Fruit fly (Drosophila melanogaster) whole organism, embryonic: ENCODE results near the gene Z600.

Experiments used
- Abd-B ChIP-seq: fragments of 200-800 bp; sonication (Bioruptor generic); optimal IDR thresholded peaks from 2 replicates; lab custom pipeline; 2018; ENCODE audit warnings: missing biosample characterization, mild to moderate bottlenecking, missing genetic modification characterization, moderate library complexity
- B-H1 ChIP-seq: fragments of 200-800 bp; sonication (Bioruptor generic); IDR thresholded peaks from 3 replicates; pipeline ENCODE4 v1.3.6; 2022; ENCODE audit warnings: missing biosample characterization, missing genetic modification characterization
- CG11398 ChIP-seq: fragments of 200-800 bp; sonication (Bioruptor generic); optimal IDR thresholded peaks from 2 replicates; lab custom pipeline; 2016; ENCODE audit warnings: missing biosample characterization, missing genetic modification characterization
- CG11695 ChIP-seq: fragments of 200-800 bp; sonication (Bioruptor generic); IDR thresholded peaks from 3 replicates; pipeline ENCODE4 v1.3.6; 2022; ENCODE audit warnings: missing biosample characterization, missing genetic modification characterization
- CG12219 ChIP-seq: fragments of 200-800 bp; sonication (Bioruptor generic); optimal IDR thresholded peaks from 3 replicates; lab custom pipeline; 2018; ENCODE audit warnings: missing biosample characterization, mild to moderate bottlenecking, missing genetic modification characterization
- CG12769 ChIP-seq: fragments of 200-800 bp; sonication (Bioruptor generic); optimal IDR thresholded peaks from 2 replicates; lab custom pipeline; 2019; ENCODE audit warnings: missing biosample characterization, mild to moderate bottlenecking, missing genetic modification characterization, moderate library complexity
- CG13424 ChIP-seq: fragments of 200-800 bp; sonication (Bioruptor generic); optimal IDR thresholded peaks from 2 replicates; lab custom pipeline; 2019; ENCODE audit warnings: missing biosample characterization, mild to moderate bottlenecking, missing genetic modification characterization, moderate library complexity
- CG14050 ChIP-seq: fragments of 200-800 bp; sonication (Bioruptor generic); IDR thresholded peaks from 3 replicates; pipeline ENCODE4 v1.3.6; 2022; ENCODE audit warnings: missing biosample characterization, missing genetic modification characterization
- CG17385 ChIP-seq: fragments of 200-800 bp; sonication (Bioruptor generic); optimal IDR thresholded peaks from 3 replicates; lab custom pipeline; 2018; ENCODE audit warnings: missing biosample characterization, mild to moderate bottlenecking, missing genetic modification characterization
- CG17829 ChIP-seq: fragments of 200-800 bp; optimal IDR thresholded peaks from 2 replicates; lab custom pipeline; 2019; ENCODE audit warnings: missing biosample characterization, mild to moderate bottlenecking, missing genetic modification characterization, moderate library complexity
- CG2875 ChIP-seq: fragments of 200-800 bp; sonication (Bioruptor generic); optimal IDR thresholded peaks from 2 replicates; lab custom pipeline; 2017; ENCODE audit warnings: missing biosample characterization, mild to moderate bottlenecking, missing genetic modification characterization, missing genetic modification reagents
- CG2889 ChIP-seq: fragments of 200-800 bp; sonication (Bioruptor generic); IDR thresholded peaks from 3 replicates; pipeline ENCODE4 v1.3.6; 2022; ENCODE audit warnings: missing biosample characterization, missing genetic modification characterization
- CG3726 ChIP-seq: fragments of 200-800 bp; sonication (Bioruptor generic); IDR thresholded peaks from 3 replicates; pipeline ENCODE4, ENCODE4 v1.3.6; 2022; ENCODE audit warnings: missing biosample characterization, missing genetic modification characterization
- CG3995 ChIP-seq: fragments of 200-800 bp; sonication (Bioruptor generic); optimal IDR thresholded peaks from 3 replicates; lab custom pipeline; 2016; ENCODE audit warnings: missing biosample characterization, missing genetic modification characterization
- CG42726 ChIP-seq: fragments of 200-800 bp; sonication (Bioruptor generic); IDR thresholded peaks from 2 replicates; pipeline ENCODE4 v1.3.6; 2022; ENCODE audit warnings: missing biosample characterization, missing genetic modification characterization; ENCODE audit not compliant: partially characterized antibody
- CG7839 ChIP-seq: fragments of 200-800 bp; sonication (Bioruptor generic); optimal IDR thresholded peaks from 3 replicates; lab custom pipeline; 2018; ENCODE audit warnings: missing biosample characterization, mild to moderate bottlenecking, missing genetic modification characterization, moderate library complexity
- CG7928 ChIP-seq: fragments of 200-800 bp; sonication (Bioruptor generic); optimal IDR thresholded peaks from 2 replicates; lab custom pipeline; 2017; ENCODE audit warnings: missing biosample characterization, mild to moderate bottlenecking, missing genetic modification characterization
- CG8089 ChIP-seq: fragments of 200-800 bp; sonication (Bioruptor generic); optimal IDR thresholded peaks from 3 replicates; lab custom pipeline; 2016; ENCODE audit warnings: missing biosample characterization, missing genetic modification characterization
- CG8765 ChIP-seq: fragments of 200-800 bp; sonication (Bioruptor generic); IDR thresholded peaks from 2 replicates; pipeline ENCODE4 v1.3.6; 2022; ENCODE audit warnings: missing biosample characterization, missing genetic modification characterization
- Drgx ChIP-seq: fragments of 200-800 bp; sonication (Bioruptor generic); IDR thresholded peaks from 2 replicates; pipeline ENCODE4 v1.3.6; 2022; ENCODE audit warnings: missing biosample characterization, missing genetic modification characterization
- E2f2 ChIP-seq: fragments of 200-800 bp; sonication (Bioruptor generic); IDR thresholded peaks from 2 replicates; pipeline ENCODE4 v1.3.6; 2022; ENCODE audit warnings: missing biosample characterization, missing genetic modification characterization
- HHEX ChIP-seq: fragments of 200-800 bp; sonication (Bioruptor generic); optimal IDR thresholded peaks from 3 replicates; lab custom pipeline; 2017; ENCODE audit warnings: missing biosample characterization, mild to moderate bottlenecking, missing genetic modification characterization, missing genetic modification reagents
- Kr ChIP-seq: fragments of 200-800 bp; sonication (Bioruptor generic); optimal IDR thresholded peaks from 2 replicates; lab custom pipeline; 2017; ENCODE audit warnings: missing biosample characterization, mild to moderate bottlenecking, missing genetic modification characterization
- NC2α ChIP-seq: fragments of 200-800 bp; sonication (Bioruptor generic); optimal IDR thresholded peaks from 2 replicates; lab custom pipeline; 2016; ENCODE audit warnings: missing biosample characterization, missing genetic modification characterization
- NfI ChIP-seq: fragments of 200-800 bp; sonication (Bioruptor generic); optimal IDR thresholded peaks from 3 replicates; lab custom pipeline; 2018; ENCODE audit warnings: missing biosample characterization, mild to moderate bottlenecking, missing genetic modification characterization, moderate library complexity
- Poxn ChIP-seq: fragments of 200-800 bp; sonication (Bioruptor generic); IDR thresholded peaks from 2 replicates; pipeline ENCODE4 v1.3.6; 2022; ENCODE audit warnings: missing biosample characterization, missing genetic modification characterization
- Side ChIP-seq: fragments of 200-800 bp; sonication (Bioruptor generic); optimal IDR thresholded peaks from 2 replicates; lab custom pipeline; 2016; ENCODE audit warnings: missing biosample characterization, missing genetic modification characterization
- Trl ChIP-seq, 3 experiments: fragments of >200 bp in 2 of 3; fragments of 200-800 bp in 1 of 3; sonication (Bioruptor generic) in 1 of 3; optimal IDR thresholded peaks; 2 replicates in 1 of 3; 3 replicates in 2 of 3; lab custom pipeline; 2016 to 2017; ENCODE audit warnings: missing biosample characterization in 1 of 3, missing genetic modification characterization in 1 of 3
- caup ChIP-seq: fragments of 200-800 bp; sonication (Bioruptor generic); optimal IDR thresholded peaks from 3 replicates; lab custom pipeline; 2017; ENCODE audit warnings: missing biosample characterization, mild to moderate bottlenecking, missing genetic modification characterization, moderate library complexity; ENCODE audit not compliant: severe bottlenecking
- chinmo ChIP-seq: fragments of 200-800 bp; sonication (Bioruptor generic); IDR thresholded peaks from 4 replicates; pipeline ENCODE4 v1.3.6; 2022; ENCODE audit warnings: missing biosample characterization, missing genetic modification characterization; ENCODE audit not compliant: partially characterized antibody
- ci ChIP-seq: fragments of 200-800 bp; sonication (Bioruptor generic); IDR thresholded peaks from 3 replicates; pipeline ENCODE4 v1.3.6; 2022; ENCODE audit warnings: missing biosample characterization, missing genetic modification characterization
- dan ChIP-seq: fragments of 200-800 bp; sonication (Bioruptor generic); IDR thresholded peaks from 2 replicates; pipeline ENCODE4 v1.3.6; 2022; ENCODE audit warnings: missing biosample characterization, missing genetic modification characterization
- dm ChIP-seq: fragments of 200-800 bp; sonication (Bioruptor generic); optimal IDR thresholded peaks from 3 replicates; lab custom pipeline; 2016; ENCODE audit warnings: missing biosample characterization, missing genetic modification characterization
- dpn ChIP-seq, 2 experiments: fragments of 200-800 bp; sonication (Bioruptor generic); optimal IDR thresholded peaks; 3 replicates each; lab custom pipeline; 2016; ENCODE audit warnings: missing biosample characterization in 2 of 2, missing genetic modification characterization in 2 of 2
- ewg ChIP-seq: fragments of 200-800 bp; sonication (Bioruptor generic); optimal IDR thresholded peaks from 3 replicates; lab custom pipeline; 2017; ENCODE audit warnings: mild to moderate bottlenecking, missing biosample characterization, missing genetic modification reagents, missing genetic modification characterization
- fu2 ChIP-seq: fragments of 200-800 bp; sonication (Bioruptor generic); optimal IDR thresholded peaks from 2 replicates; lab custom pipeline; 2016; ENCODE audit warnings: missing biosample characterization, missing genetic modification characterization
- ind ChIP-seq: fragments of 200-800 bp; sonication (Bioruptor generic); optimal IDR thresholded peaks from 3 replicates; lab custom pipeline; 2016; ENCODE audit warnings: missing biosample characterization, missing genetic modification characterization
- klu ChIP-seq: fragments of 200-800 bp; sonication (Bioruptor generic); IDR thresholded peaks from 2 replicates; pipeline ENCODE4 v1.3.6; 2022; ENCODE audit warnings: missing biosample characterization, missing genetic modification characterization
- phol ChIP-seq: fragments of 200-800 bp; sonication (Bioruptor generic); optimal IDR thresholded peaks from 3 replicates; lab custom pipeline; 2018; ENCODE audit warnings: missing biosample characterization, mild to moderate bottlenecking, missing genetic modification characterization, moderate library complexity
- ranshi ChIP-seq: fragments of 200-800 bp; sonication (Bioruptor generic); IDR thresholded peaks from 2 replicates; pipeline ENCODE4 v1.3.6; 2022; ENCODE audit warnings: missing biosample characterization, missing genetic modification characterization
- sc ChIP-seq, 3 experiments: fragments of >200 bp in 2 of 3; fragments of 200-800 bp in 1 of 3; sonication (Bioruptor generic) in 1 of 3; optimal IDR thresholded peaks; 2 replicates in 2 of 3; 3 replicates in 1 of 3; lab custom pipeline; 2017; ENCODE audit warnings: mild to moderate bottlenecking in 1 of 3, missing biosample characterization in 1 of 3, missing genetic modification characterization in 1 of 3, missing genetic modification reagents in 1 of 3
- sens ChIP-seq: fragments of 200-800 bp; sonication (Bioruptor generic); peaks from one replicate; lab custom pipeline; 2016; ENCODE audit warnings: missing biosample characterization, missing genetic modification characterization
- slbo ChIP-seq: fragments of 200-800 bp; sonication (Bioruptor generic); IDR thresholded peaks from 2 replicates; pipeline ENCODE4 v1.3.6; 2022; ENCODE audit warnings: missing biosample characterization, missing genetic modification characterization
- sr ChIP-seq: fragments of 200-800 bp; sonication (Bioruptor generic); IDR thresholded peaks from 3 replicates; pipeline ENCODE4 v1.3.6; 2022; ENCODE audit warnings: missing biosample characterization, missing genetic modification characterization
- tgo ChIP-seq: fragments of 200-800 bp; sonication (Bioruptor generic); IDR thresholded peaks from 3 replicates; pipeline ENCODE4 v1.3.6; 2022; ENCODE audit warnings: missing biosample characterization, missing genetic modification characterization
- usp ChIP-seq: fragments of >200 bp; optimal IDR thresholded peaks from 2 replicates; lab custom pipeline; 2017; ENCODE audit warnings: missing biosample characterization, missing genetic modification characterization
- wdn ChIP-seq: fragments of 200-800 bp; sonication (Bioruptor generic); IDR thresholded peaks from 2 replicates; pipeline ENCODE4 v1.3.6; 2022; ENCODE audit warnings: missing biosample characterization, missing genetic modification characterization
- yki ChIP-seq: fragments of >200 bp; optimal IDR thresholded peaks from 3 replicates; lab custom pipeline; 2018
- z ChIP-seq: fragments of 200-800 bp; sonication (Bioruptor generic); IDR thresholded peaks from 3 replicates; pipeline ENCODE4 v1.3.6; 2022; ENCODE audit warnings: missing biosample characterization, missing genetic modification characterization
- zfh2 ChIP-seq: fragments of 200-800 bp; sonication (Bioruptor generic); optimal IDR thresholded peaks from 2 replicates; lab custom pipeline; 2016; ENCODE audit warnings: missing biosample characterization, missing genetic modification characterization

Z600 gene

dm6 chr3L:15537916-15538581 lies 29.2 kb downstream of the Z600 start (continued):
- peak; percentile 64 for TF ChIP-seq ind (GFP tag; lab: Kevin White, UChicago)
- TF ChIP-seq CG14050 (GFP tag; lab: Robert Waterston, UW), result no peak
- no peak for TF ChIP-seq z (GFP tag; lab: Robert Waterston, UW)
- TF ChIP-seq CG17385 (GFP tag; lab: Kevin White, UChicago), result peak; percentile 63
- TF ChIP-seq Kr, result no peak
- peak; percentile 50 for TF ChIP-seq CG2875 (GFP tag; lab: Kevin White, UChicago)
- TF ChIP-seq slbo (GFP tag; lab: Robert Waterston, UW), result peak; percentile 57; the same call in 1 of the 2 replicates
- peak; percentile 0 for TF ChIP-seq CG12219 (GFP tag; lab: Kevin White, UChicago)
- TF ChIP-seq phol (tag; lab: Kevin White, UChicago), result peak; percentile 84
- TF ChIP-seq CG11695 (GFP tag; lab: Robert Waterston, UW), result peak; percentile 73; the same call in 2 of the 3 replicates
- no peak for TF ChIP-seq dan (GFP tag; lab: Robert Waterston, UW)
- no peak for TF ChIP-seq E2f2
- no peak for TF ChIP-seq Side (GFP tag; lab: Kevin White, UChicago)
- TF ChIP-seq usp (GFP tag; lab: Kevin White, UChicago), result no peak
- peak; percentile 76 for TF ChIP-seq CG17829 (tag; lab: Kevin White, UChicago)
- TF ChIP-seq CG3726 (GFP tag; lab: Robert Waterston, UW), result no peak
- TF ChIP-seq NfI (GFP tag; lab: Kevin White, UChicago), result peak; percentile 32
- peak; percentile 26 for TF ChIP-seq zfh2
- TF ChIP-seq sens (GFP tag; lab: Kevin White, UChicago), result peak; percentile 96
- no peak for TF ChIP-seq CG2889 (GFP tag; lab: Robert Waterston, UW)
- TF ChIP-seq fu2 (GFP tag; lab: Kevin White, UChicago), result peak; percentile 16
- TF ChIP-seq klu (GFP tag; lab: Robert Waterston, UW), result peak; percentile 44; the same call in 1 of the 2 replicates
- peak; percentile 12; the same call in 1 of the 2 replicates for TF ChIP-seq ranshi (GFP tag; lab: Robert Waterston, UW)
- TF ChIP-seq CG13424 (tag; lab: Kevin White, UChicago), result peak; percentile 71
- TF ChIP-seq chinmo (GFP tag; lab: Robert Waterston, UW), result 0 out of 4 replicates have a peak, but pooled peaks have one; percentile 42
- TF ChIP-seq Trl (optimal IDR thresholded peaks at IDR 0.05; lab: Kevin White, UChicago), result no peak
- TF ChIP-seq Trl (GFP tag; optimal IDR thresholded peaks at IDR 0.05; lab: Kevin White, UChicago), result peak; percentile 52
- TF ChIP-seq yki (lab: Kevin White, UChicago), result no peak
- TF ChIP-seq B-H1 (GFP tag; lab: Robert Waterston, UW), result no peak
- peak; percentile 1 for TF ChIP-seq CG11398
- TF ChIP-seq wdn (GFP tag; lab: Robert Waterston, UW), result no peak
- TF ChIP-seq CG7839 (tag; lab: Kevin White, UChicago), result peak; percentile 84
- no peak for TF ChIP-seq Poxn
- no peak for TF ChIP-seq sr
- TF ChIP-seq ci (GFP tag; lab: Robert Waterston, UW), result no peak
- TF ChIP-seq NC2α (GFP tag; lab: Kevin White, UChicago), result no peak
- TF ChIP-seq sc (optimal IDR thresholded peaks at IDR 0.05; lab: Kevin White, UChicago), result no peak
- TF ChIP-seq sc (GFP tag; optimal IDR thresholded peaks at IDR 0.05; lab: Kevin White, UChicago), result peak; percentile 69
- TF ChIP-seq Drgx (GFP tag; lab: Robert Waterston, UW), result peak; percentile 56
- no peak for TF ChIP-seq CG7928 (GFP tag; lab: Kevin White, UChicago)
- TF ChIP-seq tgo (GFP tag; lab: Robert Waterston, UW), result peak; percentile 61
- TF ChIP-seq caup (GFP tag; lab: Kevin White, UChicago), result no peak
- TF ChIP-seq CG8765 (GFP tag; lab: Robert Waterston, UW), result no peak
- TF ChIP-seq CG42726 (GFP tag; lab: Robert Waterston, UW), result no peak
- peak; percentile 50 for TF ChIP-seq ewg (GFP tag; lab: Kevin White, UChicago)
- TF ChIP-seq Abd-B (GFP tag; lab: Kevin White, UChicago), result peak; percentile 50
- TF ChIP-seq dpn (GFP tag; optimal IDR thresholded peaks at IDR 0.05; lab: Kevin White, UChicago), result peak; percentile 35 to 36
- no peak for TF ChIP-seq CG3995 (GFP tag; lab: Kevin White, UChicago)
- TF ChIP-seq HHEX (GFP tag; lab: Kevin White, UChicago), result peak; percentile 63
- peak; percentile 9 for TF ChIP-seq dm (GFP tag; lab: Kevin White, UChicago)
- no peak for TF ChIP-seq CG8089 (GFP tag; lab: Kevin White, UChicago)
- TF ChIP-seq CG12769 (tag; lab: Kevin White, UChicago), result no peak
